Fruit fly (Drosophila melanogaster): ENCODE results near the gene Ubc4.

DNA sequence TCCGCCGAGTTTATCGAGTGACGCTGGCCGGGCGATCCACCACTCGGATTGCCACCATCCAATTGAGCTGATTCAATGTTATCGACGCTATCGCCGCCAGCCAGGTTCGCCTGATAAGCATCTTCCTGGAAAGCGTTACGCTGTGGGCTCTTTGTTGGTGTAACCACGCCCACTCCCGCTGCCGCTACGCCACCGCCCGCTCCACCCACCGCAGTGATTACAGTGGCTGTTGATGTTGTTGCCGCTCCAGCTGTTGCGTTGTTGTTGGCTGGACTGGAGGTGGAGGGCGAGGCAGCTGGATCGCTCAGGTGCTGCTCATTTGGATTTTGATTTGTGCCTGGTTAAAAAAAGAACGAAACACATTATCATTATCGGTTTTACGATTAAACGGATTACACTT is 26.8 kb upstream of the Ubc4 start:
- TF ChIP-seq CTCF (optimal IDR thresholded peaks at IDR 0.05) = no peak
- TF ChIP-seq CG8478 (optimal IDR thresholded peaks at IDR 0.05) = no peak

Data from S2 (cell line).